Worm (Caenorhabditis elegans) whole organism, L4 larva: ENCODE data around the gene cope-1.

ENCODE experiments used
- F10B5.3 ChIP-seq: sonication (generic microtip); optimal IDR thresholded peaks from 2 replicates; lab custom pipeline; 2016; ENCODE audit warnings: mild to moderate bottlenecking, missing genetic modification characterization, missing compliant biosample characterization
- F37D6.2 ChIP-seq: sonication (generic microtip); optimal IDR thresholded peaks from 2 replicates; lab custom pipeline; 2016; ENCODE audit warnings: mild to moderate bottlenecking, missing genetic modification characterization, missing compliant biosample characterization
- Y48G9A.11 ChIP-seq: fragments of 200-800 bp; sonication (Bioruptor generic); IDR thresholded peaks from 2 replicates; pipeline ENCODE4 v1.3.6; 2022; ENCODE audit warnings: missing genetic modification reagents, missing genetic modification characterization, missing compliant biosample characterization
- ZK546.5 ChIP-seq, 2 experiments: sonication (generic microtip); optimal IDR thresholded peaks; 2 replicates each; lab custom pipeline; 2017; ENCODE audit warnings: missing biosample characterization in 2 of 2, missing genetic modification characterization in 2 of 2
- aha-1 ChIP-seq: fragments of 150-350 bp; peaks from one replicate; lab custom pipeline; 2014; ENCODE audit warnings: missing biosample characterization, missing genetic modification characterization
- ceh-20 ChIP-seq: fragments of 200-800 bp; sonication (Bioruptor generic); IDR thresholded peaks from 2 replicates; pipeline ENCODE4 v1.3.6; 2022; ENCODE audit warnings: missing genetic modification reagents, missing genetic modification characterization, missing compliant biosample characterization
- ceh-28 ChIP-seq: fragments of 150-350 bp; optimal IDR thresholded peaks from 2 replicates; lab custom pipeline; 2014; ENCODE audit warnings: missing biosample characterization, missing genetic modification reagents, missing genetic modification characterization
- ceh-44 ChIP-seq: fragments of 200-800 bp; sonication (Bioruptor generic); IDR thresholded peaks from 2 replicates; pipeline ENCODE4 v1.3.6; 2022; ENCODE audit warnings: missing genetic modification reagents, missing genetic modification characterization, missing compliant biosample characterization
- daf-12 ChIP-seq: fragments of 150-350 bp; optimal IDR thresholded peaks from 2 replicates; lab custom pipeline; 2014; ENCODE audit warnings: missing biosample characterization, missing genetic modification reagents, missing genetic modification characterization
- daf-16 ChIP-seq, 3 experiments: sonication (generic microtip); optimal IDR thresholded peaks; 2 replicates each; lab custom pipeline; 2016 to 2017; ENCODE audit warnings: missing genetic modification characterization in 3 of 3, missing genetic modification reagents in 3 of 3, mild to moderate bottlenecking in 2 of 3, missing compliant biosample characterization in 2 of 3, missing biosample characterization in 1 of 3, moderate library complexity in 1 of 3
- dmd-9 ChIP-seq: fragments of 200-800 bp; sonication (Bioruptor generic); IDR thresholded peaks from 2 replicates; pipeline ENCODE4 v1.3.6; 2022; ENCODE audit warnings: missing genetic modification reagents, missing genetic modification characterization, missing compliant biosample characterization
- dve-1 ChIP-seq: sonication (generic microtip); optimal IDR thresholded peaks from 2 replicates; lab custom pipeline; 2017; ENCODE audit warnings: antibody characterized with exemption, mild to moderate bottlenecking, missing genetic modification characterization, missing compliant biosample characterization; ENCODE audit not compliant: insufficient read depth
- egl-27 ChIP-seq: sonication (generic microtip); optimal IDR thresholded peaks from 3 replicates; lab custom pipeline; 2017; ENCODE audit warnings: missing biosample characterization, missing genetic modification reagents, missing genetic modification characterization
- hlh-11 ChIP-seq: fragments of 200-800 bp; sonication (Bioruptor generic); optimal IDR thresholded peaks from 2 replicates; lab custom pipeline; 2018; ENCODE audit warnings: mild to moderate bottlenecking, missing genetic modification characterization, missing compliant biosample characterization
- hlh-30 ChIP-seq: sonication (generic microtip); optimal IDR thresholded peaks from 2 replicates; lab custom pipeline; 2017; ENCODE audit warnings: antibody characterized with exemption, mild to moderate bottlenecking, missing genetic modification characterization, missing compliant biosample characterization; ENCODE audit not compliant: insufficient read depth
- lim-7 ChIP-seq: fragments of 200-800 bp; sonication (Bioruptor generic); IDR thresholded peaks from 2 replicates; pipeline ENCODE4 v1.3.6; 2022; ENCODE audit warnings: missing genetic modification characterization, missing compliant biosample characterization
- lin-1 ChIP-seq: fragments of 200-800 bp; sonication (Bioruptor generic); IDR thresholded peaks from 2 replicates; pipeline ENCODE4 v1.3.6; 2022; ENCODE audit warnings: missing genetic modification reagents, missing genetic modification characterization, missing compliant biosample characterization
- lin-39 ChIP-seq: fragments of 150-350 bp; optimal IDR thresholded peaks from 2 replicates; lab custom pipeline; 2014; ENCODE audit warnings: missing biosample characterization, missing genetic modification reagents, missing genetic modification characterization
- lir-3 ChIP-seq: sonication (generic microtip); optimal IDR thresholded peaks from 2 replicates; lab custom pipeline; 2016; ENCODE audit warnings: mild to moderate bottlenecking, missing genetic modification characterization, missing compliant biosample characterization
- madf-5 ChIP-seq, 2 experiments: fragments of 200-800 bp; sonication (Bioruptor generic); IDR thresholded peaks; 2 replicates each; pipeline ENCODE4 v1.3.6; 2022; ENCODE audit warnings: missing compliant biosample characterization in 2 of 2, missing genetic modification characterization in 2 of 2
- madf-9 ChIP-seq: fragments of 200-800 bp; sonication (Bioruptor generic); conservative IDR thresholded peaks from 2 replicates; pipeline ENCODE4 v1.3.6; 2022; ENCODE audit warnings: missing genetic modification reagents, missing genetic modification characterization, missing compliant biosample characterization
- mdt-29 ChIP-seq: fragments of 200-800 bp; sonication (Bioruptor generic); IDR thresholded peaks from 2 replicates; pipeline ENCODE4 v1.3.6; 2022; ENCODE audit warnings: missing genetic modification reagents, missing genetic modification characterization, missing compliant biosample characterization
- mes-2 ChIP-seq: sonication (generic microtip); optimal IDR thresholded peaks from 2 replicates; lab custom pipeline; 2016; ENCODE audit warnings: missing genotype, mild to moderate bottlenecking, missing genetic modification characterization, missing compliant biosample characterization; ENCODE audit not compliant: poor library complexity, severe bottlenecking
- nhr-237 ChIP-seq: sonication (generic microtip); optimal IDR thresholded peaks from 2 replicates; lab custom pipeline; 2017; ENCODE audit warnings: missing biosample characterization, missing genetic modification characterization
- nhr-25 ChIP-seq: sonication (generic microtip); optimal IDR thresholded peaks from 2 replicates; lab custom pipeline; 2017; ENCODE audit warnings: missing genetic modification characterization, mild to moderate bottlenecking, missing compliant biosample characterization, antibody characterized with exemption, moderate library complexity, borderline replicate concordance; ENCODE audit not compliant: insufficient read depth
- php-3 ChIP-seq: fragments of 200-800 bp; sonication (Bioruptor generic); IDR thresholded peaks from 2 replicates; pipeline ENCODE4 v1.3.6; 2022; ENCODE audit warnings: missing genetic modification reagents, missing genetic modification characterization, missing compliant biosample characterization
- rbr-2 ChIP-seq: sonication (generic microtip); optimal IDR thresholded peaks from 2 replicates; lab custom pipeline; 2016; ENCODE audit warnings: missing genotype, missing genetic modification characterization, missing compliant biosample characterization
- sdz-12 ChIP-seq: fragments of 200-800 bp; sonication (Bioruptor generic); optimal IDR thresholded peaks from 2 replicates; lab custom pipeline; 2018; ENCODE audit warnings: mild to moderate bottlenecking, missing genetic modification characterization, missing compliant biosample characterization
- vab-7 ChIP-seq: fragments of 200-800 bp; sonication (Bioruptor generic); IDR thresholded peaks from 2 replicates; pipeline ENCODE4 v1.3.6; 2022; ENCODE audit warnings: missing genetic modification reagents, missing genetic modification characterization, missing compliant biosample characterization
- zfp-2 ChIP-seq: sonication (generic microtip); optimal IDR thresholded peaks from 2 replicates; lab custom pipeline; 2016; ENCODE audit warnings: mild to moderate bottlenecking, missing genetic modification characterization, missing compliant biosample characterization

Gene cope-1

ce11 chrIII:13465918-13466592 lies 40.0 kb downstream of the cope-1 start, which contains the start of gene cdk-5 (continued):
- TF ChIP-seq F37D6.2 (tag; lab: Kevin White, UChicago) = peak; percentile 53
- TF ChIP-seq nhr-237 (tag; lab: Kevin White, UChicago) = no peak
- TF ChIP-seq ceh-20 (GFP tag; lab: Robert Waterston, UW) = peak; percentile 49; the same call in 1 of the 2 replicates
- peak; percentile 63 for TF ChIP-seq F10B5.3 (tag; lab: Kevin White, UChicago)
- TF ChIP-seq ZK546.5 (tag; optimal IDR thresholded peaks at IDR 0.05; lab: Kevin White, UChicago) = no peak
- no peak for TF ChIP-seq lim-7 (GFP tag; lab: Robert Waterston, UW)
- TF ChIP-seq, all 104 proteins: peak for 40

- TF ChIP-seq egl-27 (tag; lab: Kevin White, UChicago) = no peak
- TF ChIP-seq madf-5 (GFP tag; IDR thresholded peaks at IDR 0.05; lab: Robert Waterston, UW) = no peak
- TF ChIP-seq aha-1 (tag; lab: Kevin White, UChicago) = no peak
- TF ChIP-seq dve-1 (tag; lab: Kevin White, UChicago) = no peak
- no peak for TF ChIP-seq hlh-11 (tag; lab: Kevin White, UChicago)
- no peak for TF ChIP-seq madf-9
- no peak for TF ChIP-seq lin-1 (GFP tag; lab: Robert Waterston, UW)
- no peak for TF ChIP-seq php-3
- TF ChIP-seq rbr-2 = no peak
- no peak for TF ChIP-seq hlh-30 (tag; lab: Kevin White, UChicago)
- no peak for TF ChIP-seq zfp-2 (tag; lab: Kevin White, UChicago)
- no peak for TF ChIP-seq F10B5.3 (tag; lab: Kevin White, UChicago)
- no peak for TF ChIP-seq dmd-9 (GFP tag; lab: Robert Waterston, UW)
- no peak for TF ChIP-seq mdt-29 (GFP tag; lab: Robert Waterston, UW)
Measured at ce11 chrIII:13471504-13471903, 45.4 kb downstream of the cope-1 start, which contains the start of gene pssy-2. pssy-2 (plus strand) TSS chrIII:13471804.

- TF ChIP-seq daf-16 (GFP tag; optimal IDR thresholded peaks at IDR 0.05; lab: Kevin White, UChicago) = no peak
- TF ChIP-seq daf-16 (tag; optimal IDR thresholded peaks at IDR 0.05; lab: Kevin White, UChicago) = no peak
- TF ChIP-seq nhr-25 (tag; lab: Kevin White, UChicago) = no peak
- TF ChIP-seq ceh-44 (GFP tag; lab: Robert Waterston, UW) = no peak
- TF ChIP-seq daf-12 (tag; lab: Kevin White, UChicago) = no peak
- no peak for TF ChIP-seq ceh-28 (tag; lab: Kevin White, UChicago)
- TF ChIP-seq mes-2 (tag; lab: Kevin White, UChicago) = no peak
- no peak for TF ChIP-seq lir-3 (tag; lab: Kevin White, UChicago)
- TF ChIP-seq lin-39 (tag; lab: Kevin White, UChicago) = no peak
- no peak for TF ChIP-seq vab-7 (GFP tag; lab: Robert Waterston, UW)
- no peak for TF ChIP-seq sdz-12
- TF ChIP-seq Y48G9A.11 (GFP tag; lab: Robert Waterston, UW) = no peak
Measured at ce11 chrIII:13474482-13474881, 48.4 kb downstream of the cope-1 start.

- no peak for TF ChIP-seq hlh-30 (tag; lab: Kevin White, UChicago)
- TF ChIP-seq aha-1 (tag; lab: Kevin White, UChicago) = peak; percentile 43
- TF ChIP-seq, all 104 proteins: peak for 1
Measured at ce11 chrIII:13476682-13477081, 50.6 kb downstream of the cope-1 start, which contains the start of gene T27E9.6. T27E9.6 (minus strand) TSS chrIII:13476782.
